Worm (Caenorhabditis elegans) whole organism, mixed stage, embryonic: ENCODE measurements around the gene C54D10.5.
A peak's percentile ranks its signal among the peaks of the same experiment; 100 is the strongest.

Experiments
- M03D4.4 ChIP-seq: sonication (generic microtip); optimal IDR thresholded peaks from 2 replicates; lab custom pipeline; 2017; ENCODE audit warnings: mild to moderate bottlenecking, missing genetic modification characterization, missing compliant biosample characterization
- bed-3 ChIP-seq: fragments of 200-800 bp; sonication (Bioruptor generic); optimal IDR thresholded peaks from 3 replicates; lab custom pipeline; 2018; ENCODE audit warnings: mild to moderate bottlenecking, missing genetic modification characterization, moderate library complexity, missing compliant biosample characterization
- blmp-1 ChIP-seq: fragments of 150-350 bp; optimal IDR thresholded peaks from 2 replicates; lab custom pipeline; 2014; ENCODE audit warnings: missing biosample characterization, missing genetic modification characterization
- ceh-39 ChIP-seq: fragments of 150-350 bp; optimal IDR thresholded peaks from 2 replicates; lab custom pipeline; 2014; ENCODE audit warnings: missing biosample characterization, missing genetic modification characterization
- ceh-43 ChIP-seq: fragments of 200-800 bp; sonication (Bioruptor generic); optimal IDR thresholded peaks from 2 replicates; lab custom pipeline; 2018; ENCODE audit warnings: mild to moderate bottlenecking, missing genetic modification characterization, moderate library complexity, missing compliant biosample characterization
- ceh-83 ChIP-seq: fragments of 200-800 bp; sonication (Bioruptor generic); optimal IDR thresholded peaks from 2 replicates; lab custom pipeline; 2018; ENCODE audit warnings: mild to moderate bottlenecking, missing genetic modification characterization, missing compliant biosample characterization
- ces-1 ChIP-seq: fragments of 150-350 bp; optimal IDR thresholded peaks from 2 replicates; lab custom pipeline; 2014; ENCODE audit warnings: missing biosample characterization, missing genetic modification reagents, missing genetic modification characterization
- cnd-1 ChIP-seq: fragments of 200-800 bp; sonication (Bioruptor generic); optimal IDR thresholded peaks from 2 replicates; lab custom pipeline; 2018; ENCODE audit warnings: mild to moderate bottlenecking, missing genetic modification characterization, missing compliant biosample characterization
- drap-1 ChIP-seq: fragments of 200-800 bp; sonication (Bioruptor generic); optimal IDR thresholded peaks from 3 replicates; lab custom pipeline; 2018; ENCODE audit warnings: mild to moderate bottlenecking, missing genetic modification characterization, missing compliant biosample characterization
- elt-1 ChIP-seq: sonication (generic microtip); optimal IDR thresholded peaks from 2 replicates; lab custom pipeline; 2017; ENCODE audit warnings: missing genetic modification characterization, mild to moderate bottlenecking, missing compliant biosample characterization, antibody characterized with exemption, moderate library complexity, borderline replicate concordance; ENCODE audit not compliant: insufficient read depth
- elt-3 ChIP-seq: fragments of 150-350 bp; optimal IDR thresholded peaks from 2 replicates; lab custom pipeline; 2014; ENCODE audit warnings: missing biosample characterization, missing genetic modification characterization
- flh-1 ChIP-seq: fragments of 200-800 bp; sonication (Bioruptor generic); optimal IDR thresholded peaks from 2 replicates; lab custom pipeline; 2018; ENCODE audit warnings: mild to moderate bottlenecking, missing genetic modification characterization, moderate library complexity, missing compliant biosample characterization
- hlh-1 ChIP-seq: fragments of 150-350 bp; optimal IDR thresholded peaks from 2 replicates; lab custom pipeline; 2014; ENCODE audit warnings: missing biosample characterization, missing genetic modification reagents, missing genetic modification characterization
- lsy-2 ChIP-seq: fragments of 150-350 bp; optimal IDR thresholded peaks from 2 replicates; lab custom pipeline; 2014; ENCODE audit warnings: missing biosample characterization, missing genetic modification characterization
- mab-5 ChIP-seq: fragments of 150-350 bp; optimal IDR thresholded peaks from 2 replicates; lab custom pipeline; 2014; ENCODE audit warnings: missing biosample characterization, missing genetic modification characterization
- mep-1 ChIP-seq: fragments of 150-350 bp; optimal IDR thresholded peaks from 2 replicates; lab custom pipeline; 2017; ENCODE audit warnings: missing biosample characterization, missing genetic modification reagents, missing genetic modification characterization, inconsistent platforms
- nhr-12 ChIP-seq: fragments of 150-350 bp; optimal IDR thresholded peaks from 2 replicates; lab custom pipeline; 2014; ENCODE audit warnings: missing biosample characterization, missing genetic modification characterization
- nhr-2 ChIP-seq: fragments of 150-350 bp; optimal IDR thresholded peaks from 2 replicates; lab custom pipeline; 2014; ENCODE audit warnings: missing biosample characterization, missing genetic modification characterization
- nhr-237 ChIP-seq: fragments of 150-350 bp; optimal IDR thresholded peaks from 2 replicates; lab custom pipeline; 2014; ENCODE audit warnings: missing biosample characterization, missing genetic modification characterization
- nhr-28 ChIP-seq: fragments of 150-350 bp; optimal IDR thresholded peaks from 2 replicates; lab custom pipeline; 2014; ENCODE audit warnings: missing biosample characterization, missing genetic modification characterization
- nhr-76 ChIP-seq: sonication (generic microtip); optimal IDR thresholded peaks from 2 replicates; lab custom pipeline; 2017; ENCODE audit warnings: missing biosample characterization, missing genetic modification characterization
- pha-4 ChIP-seq: fragments of 150-350 bp; optimal IDR thresholded peaks from 2 replicates; lab custom pipeline; 2018; ENCODE audit warnings: missing biosample characterization, missing genetic modification reagents, missing genetic modification characterization
- sem-2 ChIP-seq: fragments of 200-800 bp; sonication (Bioruptor generic); optimal IDR thresholded peaks from 2 replicates; lab custom pipeline; 2018; ENCODE audit warnings: mild to moderate bottlenecking, missing genetic modification characterization, missing compliant biosample characterization
- snpc-4 ChIP-seq: fragments of 150-350 bp; optimal IDR thresholded peaks from 2 replicates; lab custom pipeline; 2014; ENCODE audit warnings: missing biosample characterization, missing genetic modification characterization
- sptf-1 ChIP-seq: sonication (generic microtip); optimal IDR thresholded peaks from 2 replicates; lab custom pipeline; 2017; ENCODE audit warnings: mild to moderate bottlenecking, missing genetic modification characterization, moderate library complexity, missing compliant biosample characterization
- tbx-8 ChIP-seq: fragments of 200-800 bp; sonication (Bioruptor generic); optimal IDR thresholded peaks from 2 replicates; lab custom pipeline; 2018; ENCODE audit warnings: mild to moderate bottlenecking, missing genetic modification characterization, moderate library complexity, missing compliant biosample characterization
- unc-120 ChIP-seq: sonication (generic microtip); optimal IDR thresholded peaks from 2 replicates; lab custom pipeline; 2017; ENCODE audit warnings: missing genetic modification characterization, missing compliant biosample characterization; ENCODE audit not compliant: poor library complexity, severe bottlenecking
- unc-39 ChIP-seq: fragments of 150-350 bp; optimal IDR thresholded peaks from 2 replicates; lab custom pipeline; 2014; ENCODE audit warnings: missing biosample characterization, missing genetic modification characterization
- unc-62 ChIP-seq: fragments of 150-350 bp; optimal IDR thresholded peaks from 2 replicates; lab custom pipeline; 2014; ENCODE audit warnings: missing biosample characterization, missing genetic modification reagents, missing genetic modification characterization
- zip-8 ChIP-seq: fragments of 150-350 bp; optimal IDR thresholded peaks from 2 replicates; lab custom pipeline; 2014; ENCODE audit warnings: missing biosample characterization, missing genetic modification characterization
- ztf-11 ChIP-seq: fragments of 150-350 bp; optimal IDR thresholded peaks from 2 replicates; lab custom pipeline; 2014; ENCODE audit warnings: missing biosample characterization, missing genetic modification characterization

The C54D10.5 gene

DNA sequence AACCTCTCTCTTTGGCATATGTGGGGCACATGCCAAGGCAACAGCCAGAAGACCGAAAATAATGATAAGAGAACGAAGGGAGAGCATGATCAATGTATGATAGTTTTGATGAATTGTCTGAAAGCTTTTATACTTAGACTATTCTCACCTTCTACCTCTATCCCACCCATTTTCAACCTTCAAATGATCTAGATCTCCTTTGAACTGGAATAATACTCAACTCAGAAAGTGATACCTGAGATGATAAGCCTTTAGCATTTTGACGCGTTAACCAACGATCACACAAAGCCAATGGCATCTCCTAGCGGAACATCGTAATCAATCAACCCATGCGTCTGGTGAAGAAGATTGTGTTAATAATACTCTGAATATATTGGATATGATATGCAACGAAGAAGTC is 24.6 kb upstream of the C54D10.5 start, which contains the start of gene K01D12.9:
Gene K01D12.9 (minus strand): TSS at position 101 of the 400 bp plus-strand sequence.
- TF ChIP-seq unc-62 (GFP tag; lab: Kevin White, UChicago) (no peak), ceh-39 (tag; lab: Kevin White, UChicago) (no peak), snpc-4 (tag; lab: Kevin White, UChicago) (no peak), hlh-1 (tag; lab: Kevin White, UChicago) (no peak), pha-4 (tag; lab: Kevin White, UChicago) (no peak), tbx-8 (GFP tag; lab: Kevin White, UChicago) (no peak), M03D4.4 (tag; lab: Kevin White, UChicago) (no peak), nhr-76 (no peak), nhr-237 (tag; lab: Kevin White, UChicago) (no peak), sem-2 (GFP tag; lab: Kevin White, UChicago) (no peak), ceh-83 (no peak), ces-1 (GFP tag; lab: Kevin White, UChicago) (no peak), ztf-11 (tag; lab: Kevin White, UChicago) (no peak), cnd-1 (tag; lab: Kevin White, UChicago) (no peak), zip-8 (tag; lab: Kevin White, UChicago) (no peak), bed-3 (GFP tag; lab: Kevin White, UChicago) (no peak), drap-1 (GFP tag; lab: Kevin White, UChicago) (no peak)

- TF ChIP-seq mep-1 (tag; lab: Kevin White, UChicago), result no peak
- no peak for TF ChIP-seq blmp-1 (tag; lab: Kevin White, UChicago)
- TF ChIP-seq cnd-1 (tag; lab: Kevin White, UChicago), result no peak
- TF ChIP-seq nhr-237 (tag; lab: Kevin White, UChicago), result no peak
- no peak for TF ChIP-seq snpc-4 (tag; lab: Kevin White, UChicago)
- TF ChIP-seq nhr-12 (tag; lab: Kevin White, UChicago), result no peak
- no peak for TF ChIP-seq elt-3
- TF ChIP-seq zip-8 (tag; lab: Kevin White, UChicago), result no peak
- TF ChIP-seq elt-1 (tag; lab: Kevin White, UChicago), result no peak
- TF ChIP-seq lsy-2 (tag; lab: Kevin White, UChicago), result no peak
- no peak for TF ChIP-seq sptf-1 (tag; lab: Kevin White, UChicago)
- TF ChIP-seq mab-5, result no peak
- TF ChIP-seq pha-4 (tag; lab: Kevin White, UChicago), result no peak
- TF ChIP-seq unc-62 (GFP tag; lab: Kevin White, UChicago), result no peak
- TF ChIP-seq unc-120 (tag; lab: Kevin White, UChicago), result no peak
- no peak for TF ChIP-seq flh-1 (GFP tag; lab: Kevin White, UChicago)
- TF ChIP-seq ceh-43 (GFP tag; lab: Kevin White, UChicago), result no peak
- TF ChIP-seq bed-3 (GFP tag; lab: Kevin White, UChicago), result no peak
- no peak for TF ChIP-seq tbx-8 (GFP tag; lab: Kevin White, UChicago)
Observed at ce11 chrV:12405929-12406328, 23.2 kb upstream of the C54D10.5 start, which contains the start of gene K01D12.10. Gene K01D12.10, plus strand, starts transcription at chrV:12406229.

DNA sequence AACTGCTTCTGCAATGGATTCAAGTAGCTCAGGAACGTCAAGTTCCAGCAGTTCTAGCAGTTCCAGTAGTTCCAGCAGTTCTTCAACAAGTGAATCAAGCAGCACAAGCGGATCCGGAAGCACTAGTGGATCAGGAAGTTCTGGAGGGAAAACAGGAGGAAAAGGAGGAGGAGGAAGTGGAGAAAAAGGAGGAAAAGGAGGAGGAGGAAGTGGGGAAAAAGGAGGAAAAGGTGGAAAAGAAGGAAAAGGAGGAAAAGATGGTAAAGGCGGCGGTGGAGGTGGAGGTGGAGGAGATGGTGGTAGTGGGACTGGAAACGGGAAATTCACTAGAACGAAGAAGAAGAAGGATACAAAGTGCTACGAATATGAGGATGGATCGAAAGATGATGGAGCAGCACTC is 22.6 kb upstream of the C54D10.5 start:
- no peak for TF ChIP-seq nhr-76
- no peak for TF ChIP-seq sem-2 (GFP tag; lab: Kevin White, UChicago)
- peak; percentile 11 for TF ChIP-seq sptf-1 (tag; lab: Kevin White, UChicago)
- no peak for TF ChIP-seq ceh-83

- TF ChIP-seq ceh-83 (no peak), nhr-2 (tag; lab: Kevin White, UChicago) (no peak), tbx-8 (GFP tag; lab: Kevin White, UChicago) (no peak), elt-1 (tag; lab: Kevin White, UChicago) (no peak), pha-4 (tag; lab: Kevin White, UChicago) (no peak), sem-2 (GFP tag; lab: Kevin White, UChicago) (no peak), snpc-4 (tag; lab: Kevin White, UChicago) (no peak), elt-3 (no peak), unc-39 (tag; lab: Kevin White, UChicago) (no peak), zip-8 (tag; lab: Kevin White, UChicago) (no peak), nhr-28 (no peak)
Observed at ce11 chrV:12408525-12408924, 20.6 kb upstream of the C54D10.5 start, which contains the start of gene cdr-4. Gene cdr-4, minus strand, starts transcription at chrV:12408625.

DNA sequence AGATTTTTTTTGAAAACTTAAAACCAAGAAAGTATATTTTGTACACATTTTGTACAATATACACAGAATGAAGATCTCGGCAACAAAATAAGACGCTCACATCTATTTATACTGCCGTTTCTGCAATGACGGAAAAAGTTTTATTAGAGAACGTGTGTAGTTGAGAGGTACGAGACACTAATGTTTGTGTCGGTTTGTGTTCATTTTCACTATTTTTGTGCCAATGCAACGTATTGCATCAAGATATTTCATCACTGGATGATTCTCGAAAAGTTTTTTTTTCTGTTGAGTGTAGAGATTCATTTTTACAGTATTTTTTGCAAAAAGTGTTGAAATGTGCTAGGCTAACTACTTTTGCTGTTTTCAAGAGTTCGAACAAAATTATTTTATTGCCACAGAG is 20.1 kb upstream of the C54D10.5 start:
- TF ChIP-seq sptf-1 (tag; lab: Kevin White, UChicago) (no peak), ceh-43 (GFP tag; lab: Kevin White, UChicago) (no peak), unc-39 (tag; lab: Kevin White, UChicago) (no peak), pha-4 (tag; lab: Kevin White, UChicago) (no peak), sem-2 (GFP tag; lab: Kevin White, UChicago) (no peak), ztf-11 (tag; lab: Kevin White, UChicago) (no peak), elt-3 (no peak), unc-120 (tag; lab: Kevin White, UChicago) (no peak)
